Worm (Caenorhabditis elegans) whole organism, L3 larva: ENCODE measurements around the gene Y53C12A.6.

Source experiments
- ama-1 ChIP-seq: fragments of 150-350 bp; optimal IDR thresholded peaks from 2 replicates; lab custom pipeline; 2018
- lin-15B ChIP-seq: fragments of 150-350 bp; optimal IDR thresholded peaks from 2 replicates; lab custom pipeline; 2014; ENCODE audit warnings: missing biosample characterization, missing genetic modification characterization
- mdl-1 ChIP-seq: fragments of 150-350 bp; optimal IDR thresholded peaks from 2 replicates; lab custom pipeline; 2014; ENCODE audit warnings: missing biosample characterization, missing genetic modification characterization
- nhr-77 ChIP-seq: fragments of 150-350 bp; optimal IDR thresholded peaks from 2 replicates; lab custom pipeline; 2014; ENCODE audit warnings: missing biosample characterization, missing genetic modification characterization
- skn-1 ChIP-seq: fragments of 150-350 bp; optimal IDR thresholded peaks from 2 replicates; lab custom pipeline; 2014; ENCODE audit warnings: missing biosample characterization, missing genetic modification characterization

DNA sequence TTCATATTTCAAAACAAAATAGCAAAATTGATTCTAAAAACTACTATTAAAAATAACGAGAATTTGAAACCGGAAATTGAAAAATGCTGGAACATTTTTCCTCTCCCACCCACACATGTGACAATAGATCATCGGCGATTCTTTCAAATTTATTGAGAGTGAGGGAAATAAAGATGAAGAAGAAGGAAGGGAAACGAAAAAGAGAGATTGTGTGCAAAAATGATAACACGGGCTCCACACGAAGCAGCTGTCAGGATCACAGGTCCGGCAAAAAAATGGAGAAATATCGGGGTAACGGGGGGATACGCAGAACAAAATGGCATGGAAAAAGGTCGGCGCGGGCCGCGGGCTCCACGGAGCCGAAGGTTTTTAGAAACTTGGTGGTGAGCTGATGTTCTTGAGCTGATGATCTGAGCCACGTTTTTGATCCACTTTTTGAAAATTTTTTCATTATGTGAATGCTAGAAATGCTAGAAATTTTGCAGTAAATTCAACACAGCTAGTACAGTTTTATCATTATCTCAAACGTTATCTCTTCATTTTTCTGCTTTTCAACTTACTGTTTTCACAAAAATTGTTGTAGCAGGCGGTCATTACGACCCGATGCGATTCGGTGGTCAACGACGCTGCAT lies 40.0 kb upstream of the Y53C12A.6 start, which contains the start of gene shk-1:
- TF ChIP-seq nhr-77 (tag; lab: Kevin White, UChicago) (no peak), ama-1 (lab: Kevin White, UChicago) (no peak), mdl-1 (tag; lab: Kevin White, UChicago) (no peak), lin-15B (no peak), skn-1 (tag; lab: Kevin White, UChicago) (no peak)
